Worm (Caenorhabditis elegans): Measurements from ENCODE around the gene nlp-35.
A peak's percentile ranks its signal among the peaks of the same experiment; 100 is the strongest.

- TF ChIP-seq skn-1 (tag; optimal IDR thresholded peaks at IDR 0.05) = no peak
- TF ChIP-seq lin-39 (tag; optimal IDR thresholded peaks at IDR 0.05) = no peak
- peak; percentile 37 for TF ChIP-seq C34F6.9 (tag; optimal IDR thresholded peaks at IDR 0.05)
- no peak for TF ChIP-seq ZK546.5 (tag; optimal IDR thresholded peaks at IDR 0.05)
- no peak for TF ChIP-seq nhr-77 (tag; optimal IDR thresholded peaks at IDR 0.05)
- TF ChIP-seq nhr-6 (tag; optimal IDR thresholded peaks at IDR 0.05) = no peak
- no peak for TF ChIP-seq mdl-1 (tag; optimal IDR thresholded peaks at IDR 0.05)
- TF ChIP-seq aly-2 (tag; optimal IDR thresholded peaks at IDR 0.05) = no peak
- no peak for TF ChIP-seq ama-1 (optimal IDR thresholded peaks at IDR 0.05)
Measured at ce11 chrIV:9477135-9477928, 41.4 kb downstream of the nlp-35 start, which contains the start of gene wrt-3.
